Worm (Caenorhabditis elegans) whole organism, early embryonic: Measurements from ENCODE around the gene srt-43.

ENCODE experiments used
- B0310.2 ChIP-seq: sonication (generic microtip); optimal IDR thresholded peaks from 2 replicates; lab custom pipeline; 2016; ENCODE audit warnings: mild to moderate bottlenecking, missing genetic modification characterization, missing compliant biosample characterization
- F13C5.2 ChIP-seq: sonication (generic microtip); optimal IDR thresholded peaks from 2 replicates; lab custom pipeline; 2017; ENCODE audit warnings: mild to moderate bottlenecking, missing genetic modification characterization, inconsistent platforms, missing compliant biosample characterization
- aly-1 ChIP-seq: sonication (generic microtip); optimal IDR thresholded peaks from 2 replicates; lab custom pipeline; 2016; ENCODE audit warnings: missing genetic modification characterization, missing compliant biosample characterization
- ama-1 ChIP-seq: fragments of 150-350 bp; optimal IDR thresholded peaks from 2 replicates; lab custom pipeline; 2014
- ceh-13 ChIP-seq: fragments of 200-800 bp; sonication (Bioruptor generic); optimal IDR thresholded peaks from 2 replicates; lab custom pipeline; 2018; ENCODE audit warnings: mild to moderate bottlenecking, missing genetic modification characterization, missing compliant biosample characterization
- ceh-36 ChIP-seq: sonication (generic microtip); optimal IDR thresholded peaks from 2 replicates; lab custom pipeline; 2016; ENCODE audit warnings: missing genetic modification characterization, inconsistent platforms, missing compliant biosample characterization
- ets-7 ChIP-seq: sonication (generic microtip); optimal IDR thresholded peaks from 2 replicates; lab custom pipeline; 2016; ENCODE audit warnings: missing genotype, missing genetic modification characterization, missing compliant biosample characterization
- flt-1 ChIP-seq: fragments of 200-800 bp; sonication (Bioruptor generic); IDR thresholded peaks from 2 replicates; pipeline ENCODE4 v1.3.6; 2022; ENCODE audit warnings: missing genetic modification characterization, missing compliant biosample characterization
- hmbx-1 ChIP-seq: sonication (generic microtip); optimal IDR thresholded peaks from 2 replicates; lab custom pipeline; 2016; ENCODE audit warnings: mild to moderate bottlenecking, missing genetic modification characterization, missing compliant biosample characterization
- hmg-4 ChIP-seq: fragments of 200-800 bp; sonication (Bioruptor generic); optimal IDR thresholded peaks from 2 replicates; lab custom pipeline; 2018; ENCODE audit warnings: mild to moderate bottlenecking, missing genetic modification characterization, missing compliant biosample characterization
- hnd-1 ChIP-seq: sonication (generic microtip); optimal IDR thresholded peaks from 2 replicates; lab custom pipeline; 2016; ENCODE audit warnings: missing genetic modification characterization, missing compliant biosample characterization
- pes-1 ChIP-seq: fragments of 200-800 bp; sonication (Bioruptor generic); IDR thresholded peaks from 2 replicates; pipeline ENCODE4 v1.3.6; 2022; ENCODE audit warnings: missing genetic modification reagents, missing genetic modification characterization, missing compliant biosample characterization
- scrt-1 ChIP-seq: fragments of 200-800 bp; sonication (Bioruptor generic); IDR thresholded peaks from 2 replicates; pipeline ENCODE4 v1.3.6; 2022; ENCODE audit warnings: missing genetic modification characterization, missing compliant biosample characterization
- sea-1 ChIP-seq: fragments of 200-800 bp; sonication (Bioruptor generic); conservative IDR thresholded peaks from 2 replicates; pipeline ENCODE4 v1.3.6; 2022; ENCODE audit warnings: missing genetic modification characterization, missing compliant biosample characterization
- tbx-11 ChIP-seq: fragments of 200-800 bp; sonication (Bioruptor generic); IDR thresholded peaks from 2 replicates; pipeline ENCODE4 v1.3.6; 2022; ENCODE audit warnings: missing genetic modification characterization, missing compliant biosample characterization
- tbx-37 ChIP-seq: fragments of 200-800 bp; sonication (Bioruptor generic); conservative IDR thresholded peaks from 2 replicates; pipeline ENCODE4 v1.3.6; 2022; ENCODE audit warnings: missing genetic modification reagents, missing genetic modification characterization, missing compliant biosample characterization
- tra-4 ChIP-seq: sonication (generic microtip); optimal IDR thresholded peaks from 2 replicates; lab custom pipeline; 2017; ENCODE audit warnings: missing genetic modification characterization, missing compliant biosample characterization

srt-43 gene

DNA sequence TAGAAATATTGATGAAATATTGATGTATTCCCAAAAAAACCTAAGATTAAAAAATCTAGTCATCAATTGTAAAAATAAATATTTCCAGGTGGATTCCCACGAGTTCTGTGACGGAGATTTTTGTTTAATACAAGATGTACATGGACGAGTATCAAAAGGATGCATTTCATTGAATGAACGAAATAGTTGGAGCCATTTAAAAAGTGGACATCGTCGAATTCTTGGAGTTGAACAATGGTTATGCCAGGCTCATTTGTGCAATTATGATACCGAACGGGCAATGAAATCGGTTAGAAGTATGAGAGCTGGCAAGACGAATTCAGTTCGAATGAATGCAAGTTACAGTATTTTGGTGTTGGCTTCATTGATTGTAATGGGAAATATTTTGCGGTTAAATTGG is 19.5 kb upstream of the srt-43 start:
- TF ChIP-seq tbx-37 (GFP tag; lab: Robert Waterston, UW): no peak
- no peak for TF ChIP-seq ama-1
- no peak for TF ChIP-seq scrt-1 (GFP tag; lab: Robert Waterston, UW)
- TF ChIP-seq hmg-4: no peak
- TF ChIP-seq ceh-13: no peak
- TF ChIP-seq ceh-36 (tag; lab: Kevin White, UChicago): no peak
- TF ChIP-seq B0310.2 (tag; lab: Kevin White, UChicago): no peak
- TF ChIP-seq F13C5.2 (tag; lab: Kevin White, UChicago): no peak
- TF ChIP-seq hmbx-1: no peak

- no peak for TF ChIP-seq flt-1
- no peak for TF ChIP-seq pes-1 (GFP tag; lab: Robert Waterston, UW)
- TF ChIP-seq sea-1 (GFP tag; lab: Robert Waterston, UW): no peak
- no peak for TF ChIP-seq F13C5.2 (tag; lab: Kevin White, UChicago)
- no peak for TF ChIP-seq aly-1 (tag; lab: Kevin White, UChicago)
- no peak for TF ChIP-seq ets-7
- no peak for TF ChIP-seq tra-4
- no peak for TF ChIP-seq ama-1
- no peak for TF ChIP-seq tbx-37 (GFP tag; lab: Robert Waterston, UW)
- TF ChIP-seq tbx-11 (GFP tag; lab: Robert Waterston, UW): no peak
- no peak for TF ChIP-seq hmbx-1
- TF ChIP-seq hmg-4: no peak
- no peak for TF ChIP-seq hnd-1
- no peak for TF ChIP-seq B0310.2 (tag; lab: Kevin White, UChicago)
- TF ChIP-seq ceh-13: no peak
- TF ChIP-seq scrt-1 (GFP tag; lab: Robert Waterston, UW): no peak
- no peak for TF ChIP-seq ceh-36 (tag; lab: Kevin White, UChicago)
Observed at ce11 chrV:12751495-12752050, 17.5 kb upstream of the srt-43 start, which contains the start of gene C15C8.6. TSS of gene C15C8.6 (minus strand) at chrV:12751545.

DNA sequence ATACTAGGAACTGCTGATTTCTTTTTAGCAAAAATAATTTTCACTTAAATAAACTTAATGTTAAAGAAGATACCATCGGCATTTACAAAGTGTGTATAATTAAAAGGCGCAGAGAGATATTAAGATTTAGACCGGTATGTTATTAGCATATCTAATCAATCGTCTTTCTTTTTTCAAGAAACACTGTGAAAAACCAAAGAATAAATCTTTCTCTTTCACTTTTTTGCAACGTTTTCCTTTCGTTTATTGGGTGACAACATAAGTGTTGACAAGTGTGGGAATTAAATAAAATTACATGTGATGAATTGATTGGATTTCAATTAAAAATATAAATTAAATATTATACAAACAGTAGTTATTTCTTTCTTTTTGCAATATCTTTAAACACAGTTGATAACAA is 16.6 kb upstream of the srt-43 start, which contains the start of gene C15C8.8:
C15C8.8 (minus strand) TSS at position 101 of the 400 bp plus-strand sequence.
- no peak for TF ChIP-seq scrt-1 (GFP tag; lab: Robert Waterston, UW)
- no peak for TF ChIP-seq hmg-4

- no peak for TF ChIP-seq ceh-36 (tag; lab: Kevin White, UChicago)
- TF ChIP-seq ets-7: no peak
- no peak for TF ChIP-seq pes-1 (GFP tag; lab: Robert Waterston, UW)
- no peak for TF ChIP-seq hmg-4
- TF ChIP-seq ceh-13: no peak
- no peak for TF ChIP-seq aly-1 (tag; lab: Kevin White, UChicago)
- no peak for TF ChIP-seq hnd-1
- TF ChIP-seq sea-1 (GFP tag; lab: Robert Waterston, UW): no peak
- no peak for TF ChIP-seq hmbx-1
- no peak for TF ChIP-seq B0310.2 (tag; lab: Kevin White, UChicago)
- TF ChIP-seq ama-1: no peak
- TF ChIP-seq scrt-1 (GFP tag; lab: Robert Waterston, UW): no peak
- TF ChIP-seq tbx-11 (GFP tag; lab: Robert Waterston, UW): no peak
- TF ChIP-seq F13C5.2 (tag; lab: Kevin White, UChicago): no peak
- TF ChIP-seq tbx-37 (GFP tag; lab: Robert Waterston, UW): no peak
Observed at ce11 chrV:12754839-12755238, 14.2 kb upstream of the srt-43 start, which contains the start of gene gpa-13. TSS of gene gpa-13 (minus strand) at chrV:12754939.

DNA sequence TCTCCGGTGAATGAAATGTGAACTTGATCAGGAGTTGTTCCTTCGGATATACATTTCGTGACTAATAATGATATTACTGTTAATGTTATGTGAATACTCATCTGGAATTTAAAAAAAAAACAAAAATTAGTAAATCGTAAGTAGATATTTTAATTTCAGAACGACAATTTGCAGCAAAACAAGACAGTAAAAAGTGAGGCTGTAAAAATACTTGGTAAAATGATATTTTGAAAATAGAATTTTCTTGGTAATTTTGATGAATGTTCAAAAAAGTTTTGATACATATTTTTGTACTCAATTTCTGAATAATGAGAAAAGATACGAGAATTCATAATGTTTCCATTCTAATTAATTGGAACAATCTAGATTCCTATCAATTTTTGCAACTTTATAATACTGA is 9.4 kb upstream of the srt-43 start, which contains the start of gene papl-1:
papl-1 (minus strand) TSS at position 101 of the 400 bp plus-strand sequence.
- TF ChIP-seq B0310.2 (tag; lab: Kevin White, UChicago) (no peak), scrt-1 (GFP tag; lab: Robert Waterston, UW) (no peak), aly-1 (tag; lab: Kevin White, UChicago) (no peak), tbx-37 (GFP tag; lab: Robert Waterston, UW) (no peak), hmbx-1 (no peak), hnd-1 (no peak), ceh-13 (no peak), ama-1 (no peak)

DNA sequence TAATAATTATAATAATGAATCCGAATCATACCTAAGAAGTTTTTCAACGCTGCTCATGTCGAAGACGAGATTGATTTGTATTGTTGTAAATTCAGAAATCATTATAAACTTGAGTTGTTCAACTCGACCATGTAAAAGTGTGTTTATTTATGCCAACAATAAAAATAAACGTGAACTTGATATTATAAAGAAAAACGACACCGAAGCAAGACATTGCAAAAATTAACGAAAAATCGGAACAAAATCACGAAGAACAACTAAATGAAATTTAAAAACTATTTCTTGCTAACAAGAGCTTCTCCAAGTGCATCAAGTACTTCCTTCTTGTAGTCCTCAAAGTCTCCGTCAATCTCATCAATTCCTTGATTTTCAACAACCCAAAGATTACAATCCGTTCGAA is 8.1 kb upstream of the srt-43 start, which contains the start of gene F18E2.15:
F18E2.15 (minus strand) TSS at position 101 of the 400 bp plus-strand sequence.
- TF ChIP-seq pes-1 (GFP tag; lab: Robert Waterston, UW): no peak
- no peak for TF ChIP-seq tra-4
- no peak for TF ChIP-seq ceh-36 (tag; lab: Kevin White, UChicago)
- no peak for TF ChIP-seq hmbx-1
- TF ChIP-seq sea-1 (GFP tag; lab: Robert Waterston, UW): no peak
- TF ChIP-seq hmg-4: no peak
- TF ChIP-seq ets-7: no peak
- TF ChIP-seq tbx-37 (GFP tag; lab: Robert Waterston, UW): no peak
- no peak for TF ChIP-seq B0310.2 (tag; lab: Kevin White, UChicago)
- no peak for TF ChIP-seq aly-1 (tag; lab: Kevin White, UChicago)
- no peak for TF ChIP-seq scrt-1 (GFP tag; lab: Robert Waterston, UW)
- no peak for TF ChIP-seq ceh-13
- TF ChIP-seq hnd-1: no peak

DNA sequence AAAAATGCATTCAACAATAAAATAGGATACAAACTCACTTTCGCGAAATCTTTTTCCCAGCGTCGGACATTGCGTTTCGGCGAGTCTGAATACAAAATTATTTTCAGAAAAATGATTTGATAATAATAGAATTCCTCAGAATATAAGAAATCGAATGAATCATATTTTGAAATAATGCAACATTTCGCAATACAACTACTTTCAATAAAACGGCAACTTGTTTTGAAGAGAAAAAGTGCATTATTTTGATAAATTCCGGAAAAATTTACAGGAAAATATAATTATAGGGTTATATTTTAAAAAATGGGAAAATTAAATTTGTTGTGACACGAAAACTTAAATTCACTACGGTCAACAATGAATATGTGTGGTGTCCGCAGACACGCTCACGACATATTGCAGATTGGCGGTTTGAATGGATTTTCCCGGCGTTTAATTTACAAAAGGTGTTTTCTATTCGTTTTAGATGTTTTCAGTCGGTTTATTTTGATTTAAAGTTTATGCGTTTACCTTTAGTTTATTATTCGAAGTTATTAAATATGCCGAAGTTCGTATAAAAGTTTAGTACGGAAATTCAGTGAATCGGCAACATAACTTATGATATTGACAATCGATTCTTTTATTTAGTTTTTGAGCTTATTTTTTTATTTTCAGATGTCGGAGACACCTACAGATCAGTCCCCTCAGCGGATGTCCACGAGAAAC is 5.6 kb upstream of the srt-43 start, which contains the start of the genes abcf-1 and scc-3:
abcf-1 (minus strand) TSS at position 85 of the 705 bp plus-strand sequence.
scc-3 (plus strand) TSS at position 655 of the 705 bp plus-strand sequence.
- peak; percentile 20 for TF ChIP-seq F13C5.2 (tag; lab: Kevin White, UChicago)
- no peak for TF ChIP-seq ets-7

- TF ChIP-seq aly-1 (tag; lab: Kevin White, UChicago): no peak
- no peak for TF ChIP-seq B0310.2 (tag; lab: Kevin White, UChicago)
- no peak for TF ChIP-seq scrt-1 (GFP tag; lab: Robert Waterston, UW)
Observed at ce11 chrV:12773222-12773621, 4.2 kb downstream of the srt-43 start, which contains the start of gene ZC455.1. TSS of gene ZC455.1 (plus strand) at chrV:12773522.
